Worm (Caenorhabditis elegans): ENCODE measurements around the gene Y62H9A.11.

- TF ChIP-seq unc-120 (tag; optimal IDR thresholded peaks at IDR 0.05; ENCODE audit: poor library complexity, severe bottlenecking), result no peak
- no peak for TF ChIP-seq nhr-76 (tag; optimal IDR thresholded peaks at IDR 0.05)
- TF ChIP-seq pha-4 (tag; optimal IDR thresholded peaks at IDR 0.05), result no peak
- no peak for TF ChIP-seq unc-62 (GFP tag; optimal IDR thresholded peaks at IDR 0.05)
- no peak for TF ChIP-seq nhr-28 (tag; optimal IDR thresholded peaks at IDR 0.05)
- TF ChIP-seq ces-1 (GFP tag; optimal IDR thresholded peaks at IDR 0.05), result no peak
- TF ChIP-seq nhr-237 (tag; optimal IDR thresholded peaks at IDR 0.05), result no peak
- TF ChIP-seq ztf-11 (tag; optimal IDR thresholded peaks at IDR 0.05), result no peak
- no peak for TF ChIP-seq flh-1 (GFP tag; optimal IDR thresholded peaks at IDR 0.05)
- TF ChIP-seq unc-39 (tag; optimal IDR thresholded peaks at IDR 0.05), result no peak
These were observed 21.6 kb downstream of the Y62H9A.11 start, which contains the start of gene Y62H9A.7 for ce11 chrX:11885577-11885976.
